Fruit fly (Drosophila melanogaster) whole organism, embryonic: ENCODE results near the gene pall.
A peak's percentile ranks its signal among the peaks of the same experiment; 100 is the strongest.

ENCODE experiments used
- Abd-B ChIP-seq: fragments of 200-800 bp; sonication (Bioruptor generic); optimal IDR thresholded peaks from 2 replicates; lab custom pipeline; 2018; ENCODE audit warnings: missing biosample characterization, mild to moderate bottlenecking, missing genetic modification characterization, moderate library complexity
- CG3726 ChIP-seq: fragments of 200-800 bp; sonication (Bioruptor generic); IDR thresholded peaks from 3 replicates; pipeline ENCODE4, ENCODE4 v1.3.6; 2022; ENCODE audit warnings: missing biosample characterization, missing genetic modification characterization
- CG43689 ChIP-seq: fragments of 200-800 bp; sonication (Bioruptor generic); IDR thresholded peaks from 2 replicates; pipeline ENCODE4 v1.3.6; 2022; ENCODE audit warnings: missing biosample characterization, missing genetic modification characterization
- CG7372 ChIP-seq: fragments of 200-800 bp; sonication (Bioruptor generic); IDR thresholded peaks from 2 replicates; pipeline ENCODE4 v1.3.6; 2022; ENCODE audit warnings: missing biosample characterization, missing genetic modification characterization
- Fer3 ChIP-seq: fragments of 200-800 bp; sonication (Bioruptor generic); optimal IDR thresholded peaks from 2 replicates; lab custom pipeline; 2018; ENCODE audit warnings: missing biosample characterization, mild to moderate bottlenecking, missing genetic modification characterization, moderate library complexity
- fu2 ChIP-seq: fragments of 200-800 bp; sonication (Bioruptor generic); optimal IDR thresholded peaks from 2 replicates; lab custom pipeline; 2016; ENCODE audit warnings: missing biosample characterization, missing genetic modification characterization
- maf-S ChIP-seq: fragments of 200-800 bp; sonication (Bioruptor generic); optimal IDR thresholded peaks from 2 replicates; lab custom pipeline; 2016; ENCODE audit warnings: missing biosample characterization, missing genetic modification characterization
- schlank ChIP-seq: fragments of 200-800 bp; sonication (Bioruptor generic); optimal IDR thresholded peaks from 2 replicates; lab custom pipeline; 2018; ENCODE audit warnings: missing biosample characterization, mild to moderate bottlenecking, missing genetic modification characterization
- sisA ChIP-seq: fragments of 200-800 bp; sonication (Bioruptor generic); IDR thresholded peaks from 2 replicates; pipeline ENCODE4 v1.3.6; 2022; ENCODE audit warnings: missing biosample characterization, missing genetic modification characterization

dm6 chr3L:9461670-9462246 lies 25.8 kb downstream of the pall start:
- peak; percentile 63 for TF ChIP-seq Abd-B (GFP tag; lab: Kevin White, UChicago)
- peak; percentile 41 for TF ChIP-seq sisA (GFP tag; lab: Robert Waterston, UW)
- peak; percentile 17 for TF ChIP-seq Fer3 (tag; lab: Kevin White, UChicago)
- TF ChIP-seq fu2: no peak
- TF ChIP-seq CG7372 (GFP tag; lab: Robert Waterston, UW): no peak
- TF ChIP-seq CG43689 (GFP tag; lab: Robert Waterston, UW): no peak
- no peak for TF ChIP-seq CG3726
- no peak for TF ChIP-seq maf-S (GFP tag; lab: Kevin White, UChicago)
- no peak for TF ChIP-seq schlank (tag; lab: Kevin White, UChicago)
